In genomic region chr2L:1070941-1071340, dm6 we compare ENCODE assay signal across 1 fruit fly cellular context.
TF ChIP-seq lines count a peak whose summit lies in the region.

No protein-coding gene starts in this region.

TF ChIP-seq in whole organism, embryonic, 481 proteins besides CTCF, POLR2A, EP300 and RAD21 (continued from another document):
- TF ChIP-seq CG9817 (tag; optimal IDR thresholded peaks at IDR 0.05; lab: Kevin White, UChicago) (no peak), al (GFP tag; IDR thresholded peaks at IDR 0.05; lab: Robert Waterston, UW) (peak; percentile 27; the same call in 1 of the 2 replicates), zfh1 (GFP tag; IDR thresholded peaks at IDR 0.05; lab: Robert Waterston, UW) (peak; percentile 55; the same call in 2 of the 3 replicates), ci (GFP tag; IDR thresholded peaks at IDR 0.05; lab: Robert Waterston, UW) (peak; percentile 36; the same call in 1 of the 3 replicates), CG9932 (GFP tag; IDR thresholded peaks at IDR 0.05; lab: Robert Waterston, UW) (peak; percentile 61), lilli (GFP tag; optimal IDR thresholded peaks at IDR 0.05; lab: Kevin White, UChicago) (peak; percentile 4), Med (GFP tag; lab: Kevin White, UChicago) (peak; percentile 85), bcd (GFP tag; optimal IDR thresholded peaks at IDR 0.05; lab: Kevin White, UChicago) (peak; percentile 12), ase (GFP tag; IDR thresholded peaks at IDR 0.05; lab: Robert Waterston, UW) (0 out of 3 replicates have a peak, but pooled peaks have one; percentile 37), CG2120 (GFP tag; optimal IDR thresholded peaks at IDR 0.05; lab: Kevin White, UChicago) (peak; percentile 59), CG12769 (tag; optimal IDR thresholded peaks at IDR 0.05; lab: Kevin White, UChicago) (peak; percentile 42), pum (GFP tag; optimal IDR thresholded peaks at IDR 0.05; lab: Kevin White, UChicago) (peak; percentile 9), h (optimal IDR thresholded peaks at IDR 0.05; lab: Kevin White, UChicago) (no peak), pan (optimal IDR thresholded peaks at IDR 0.05; lab: Kevin White, UChicago) (no peak), pan (GFP tag; optimal IDR thresholded peaks at IDR 0.05 in 1 of 2, IDR thresholded peaks at IDR 0.05 in 1 of 2) (peak in 1 of 2 experiments; percentile 49), Ravus (GFP tag; IDR thresholded peaks at IDR 0.05; lab: Robert Waterston, UW) (no peak), HLH3B (GFP tag; IDR thresholded peaks at IDR 0.05; lab: Robert Waterston, UW) (0 out of 2 replicates have a peak, but pooled peaks have one; percentile 25), CG9876 (GFP tag; optimal IDR thresholded peaks at IDR 0.05; lab: Kevin White, UChicago) (no peak), nmo (GFP tag; optimal IDR thresholded peaks at IDR 0.05; lab: Kevin White, UChicago) (no peak), ap (GFP tag; IDR thresholded peaks at IDR 0.05; lab: Robert Waterston, UW) (no peak), Meics (GFP tag; optimal IDR thresholded peaks at IDR 0.05; lab: Kevin White, UChicago) (peak; percentile 33), CG12071 (GFP tag; optimal IDR thresholded peaks at IDR 0.05; lab: Kevin White, UChicago) (peak; percentile 2), Spps (tag; optimal IDR thresholded peaks at IDR 0.05; lab: Kevin White, UChicago) (no peak), Fer3 (tag; optimal IDR thresholded peaks at IDR 0.05; lab: Kevin White, UChicago) (no peak), dysf (GFP tag; IDR thresholded peaks at IDR 0.05; lab: Robert Waterston, UW) (peak; percentile 65), CG18599 (GFP tag; optimal IDR thresholded peaks at IDR 0.05; lab: Kevin White, UChicago) (peak; percentile 40), crol (GFP tag; IDR thresholded peaks at IDR 0.05; lab: Robert Waterston, UW) (no peak; the same call in 1 of the 2 replicates), CG4404 (GFP tag; IDR thresholded peaks at IDR 0.05; lab: Robert Waterston, UW) (no peak; the same call in 1 of the 2 replicates), CG1603 (tag; optimal IDR thresholded peaks at IDR 0.05; lab: Kevin White, UChicago) (peak; percentile 9), gce (GFP tag; IDR thresholded peaks at IDR 0.05; lab: Robert Waterston, UW) (0 out of 3 replicates have a peak, but pooled peaks have one; percentile 20), CG34422 (GFP tag; IDR thresholded peaks at IDR 0.05; lab: Robert Waterston, UW) (0 out of 3 replicates have a peak, but pooled peaks have one; percentile 8), CoRest (tag; optimal IDR thresholded peaks at IDR 0.05; lab: Kevin White, UChicago) (peak; percentile 5), Atf6 (GFP tag; IDR thresholded peaks at IDR 0.05; lab: Robert Waterston, UW) (0 out of 2 replicates have a peak, but pooled peaks have one; percentile 18), Mrtf (GFP tag; IDR thresholded peaks at IDR 0.05; lab: Robert Waterston, UW) (0 out of 3 replicates have a peak, but pooled peaks have one; percentile 29), odd (GFP tag; optimal IDR thresholded peaks at IDR 0.05; lab: Kevin White, UChicago) (no peak), CG14014 (GFP tag; IDR thresholded peaks at IDR 0.05; lab: Robert Waterston, UW) (peak; percentile 53; the same call in 1 of the 2 replicates), toy (GFP tag; IDR thresholded peaks at IDR 0.05; lab: Robert Waterston, UW) (0 out of 2 replicates have a peak, but pooled peaks have one; percentile 44), CG11093 (GFP tag; IDR thresholded peaks at IDR 0.05; lab: Robert Waterston, UW) (peak; percentile 36; the same call in 1 of the 3 replicates), ssp (GFP tag; IDR thresholded peaks at IDR 0.05; lab: Robert Waterston, UW) (peak; percentile 21; the same call in 1 of the 2 replicates), CG11695 (GFP tag; IDR thresholded peaks at IDR 0.05; lab: Robert Waterston, UW) (0 out of 3 replicates have a peak, but pooled peaks have one; percentile 39), Blimp-1 (GFP tag; optimal IDR thresholded peaks at IDR 0.05; lab: Kevin White, UChicago) (peak; percentile 55), gem (tag; optimal IDR thresholded peaks at IDR 0.05; lab: Kevin White, UChicago) (peak; percentile 46), stwl (tag; optimal IDR thresholded peaks at IDR 0.05; lab: Kevin White, UChicago) (no peak), Xrp1 (GFP tag; IDR thresholded peaks at IDR 0.05; lab: Robert Waterston, UW) (peak; percentile 53), so (GFP tag; IDR thresholded peaks at IDR 0.05; lab: Robert Waterston, UW) (0 out of 3 replicates have a peak, but pooled peaks have one; percentile 30), vvl (GFP tag; IDR thresholded peaks at IDR 0.05; lab: Robert Waterston, UW) (peak; percentile 62), Dbx (GFP tag; IDR thresholded peaks at IDR 0.05; lab: Robert Waterston, UW) (peak; percentile 62), prd (optimal IDR thresholded peaks at IDR 0.05; lab: Kevin White, UChicago) (no peak), prd (GFP tag; IDR thresholded peaks at IDR 0.05; lab: Robert Waterston, UW) (peak; percentile 43; the same call in 1 of the 3 replicates), caup (GFP tag; optimal IDR thresholded peaks at IDR 0.05; lab: Kevin White, UChicago; ENCODE audit: severe bottlenecking) (peak; percentile 7), CG8290 (GFP tag; optimal IDR thresholded peaks at IDR 0.05; lab: Kevin White, UChicago) (no peak), CG8290 (tag; optimal IDR thresholded peaks at IDR 0.05; lab: Kevin White, UChicago) (peak in 1 of 2 experiments; percentile 53), Gug (GFP tag; IDR thresholded peaks at IDR 0.05; lab: Robert Waterston, UW) (peak; percentile 49; the same call in 2 of the 4 replicates), otp (GFP tag; IDR thresholded peaks at IDR 0.05; lab: Robert Waterston, UW) (0 out of 3 replicates have a peak, but pooled peaks have one; percentile 39), lab (GFP tag; optimal IDR thresholded peaks at IDR 0.05; lab: Kevin White, UChicago) (peak; percentile 38), sob (GFP tag; IDR thresholded peaks at IDR 0.05; lab: Robert Waterston, UW) (no peak; the same call in 1 of the 2 replicates), CG32532 (GFP tag; IDR thresholded peaks at IDR 0.05; lab: Robert Waterston, UW) (peak; percentile 67), CG13424 (tag; optimal IDR thresholded peaks at IDR 0.05; lab: Kevin White, UChicago) (peak; percentile 13), CG11247 (GFP tag; IDR thresholded peaks at IDR 0.05; lab: Robert Waterston, UW) (0 out of 2 replicates have a peak, but pooled peaks have one; percentile 41), repo (GFP tag; optimal IDR thresholded peaks at IDR 0.05; lab: Kevin White, UChicago) (no peak), zfh2 (GFP tag; optimal IDR thresholded peaks at IDR 0.05; lab: Kevin White, UChicago) (peak; percentile 43), dmrt99B (tag; optimal IDR thresholded peaks at IDR 0.05; lab: Kevin White, UChicago) (peak; percentile 20), mam (GFP tag; optimal IDR thresholded peaks at IDR 0.05; lab: Kevin White, UChicago) (peak; percentile 19), CG2678 (tag; optimal IDR thresholded peaks at IDR 0.05; lab: Kevin White, UChicago) (peak; percentile 58), NfI (GFP tag; optimal IDR thresholded peaks at IDR 0.05; lab: Kevin White, UChicago) (peak; percentile 4), ttk (GFP tag; IDR thresholded peaks at IDR 0.05; lab: Robert Waterston, UW) (peak; percentile 37; the same call in 1 of the 2 replicates), CG31224 (GFP tag; IDR thresholded peaks at IDR 0.05; lab: Robert Waterston, UW) (0 out of 2 replicates have a peak, but pooled peaks have one; percentile 7), sisA (GFP tag; IDR thresholded peaks at IDR 0.05; lab: Robert Waterston, UW) (peak; percentile 20; the same call in 1 of the 2 replicates), sens (GFP tag; lab: Kevin White, UChicago) (peak; percentile 72), psq (GFP tag; optimal IDR thresholded peaks at IDR 0.05; lab: Kevin White, UChicago) (peak; percentile 12), CG2712 (tag; optimal IDR thresholded peaks at IDR 0.05; lab: Kevin White, UChicago) (peak; percentile 0)
